2 worm cellular contexts compared by ENCODE assay signal in genomic region chrX:6875273-6875672, ce11.
A peak's percentile ranks its signal among the peaks of the same experiment; 100 is the strongest.
TF ChIP-seq lines count a peak whose summit lies in the region.

No protein-coding gene starts in this region.

TF ChIP-seq in whole organism, L4 larva, 104 proteins besides CTCF, POLR2A, EP300 and RAD21:
- TF ChIP-seq mdt-29 (GFP tag; IDR thresholded peaks at IDR 0.05; lab: Robert Waterston, UW) (no peak), set-16 (GFP tag; IDR thresholded peaks at IDR 0.05; lab: Robert Waterston, UW) (peak; percentile 80), sdz-12 (GFP tag; optimal IDR thresholded peaks at IDR 0.05; lab: Kevin White, UChicago) (no peak), unc-62 (GFP tag; optimal IDR thresholded peaks at IDR 0.05 in 1 of 2; lab: Kevin White, UChicago) (peak in 1 of 2 experiments; percentile 0), unc-62 (tag; optimal IDR thresholded peaks at IDR 0.05; lab: Kevin White, UChicago) (no peak)
TF ChIP-seq in whole organism, L4 larva: peak in this region for 2.

TF ChIP-seq in whole organism, young adult, 124 proteins besides CTCF, POLR2A, EP300 and RAD21:
- TF ChIP-seq egrh-3 (GFP tag; IDR thresholded peaks at IDR 0.05; lab: Robert Waterston, UW), result peak; percentile 24; the same call in 1 of the 2 replicates
- TF ChIP-seq zfh-2 (GFP tag; conservative IDR thresholded peaks at IDR 0.05; lab: Robert Waterston, UW), result peak; percentile 63
- no peak for TF ChIP-seq nhr-179 (tag; optimal IDR thresholded peaks at IDR 0.05; lab: Kevin White, UChicago)
- no peak for TF ChIP-seq attf-5 (GFP tag; optimal IDR thresholded peaks at IDR 0.05; lab: Kevin White, UChicago)
- TF ChIP-seq nfyb-1 (GFP tag; IDR thresholded peaks at IDR 0.05; lab: Robert Waterston, UW), result 0 out of 2 replicates have a peak, but pooled peaks have one; percentile 31
